Fruit fly (Drosophila melanogaster): ENCODE results near the gene hth.

The hth gene

dm6 chr3R:10664942-10665341, 25.6 kb upstream of the hth start (continued):
- TF ChIP-seq Atf6 (GFP tag; IDR thresholded peaks at IDR 0.05) (0 out of 2 replicates have a peak, but pooled peaks have one; percentile 22), kni (GFP tag; optimal IDR thresholded peaks at IDR 0.05) (peak; percentile 65), D19A (tag; optimal IDR thresholded peaks at IDR 0.05) (peak; percentile 56), stc (GFP tag; IDR thresholded peaks at IDR 0.05) (peak; percentile 35), CG1647 (GFP tag; optimal IDR thresholded peaks at IDR 0.05) (no peak), otp (GFP tag; IDR thresholded peaks at IDR 0.05) (peak; percentile 77; the same call in 2 of the 3 replicates), Dll (GFP tag; IDR thresholded peaks at IDR 0.05; ENCODE audit: partially characterized antibody) (no peak), CG13287 (GFP tag; IDR thresholded peaks at IDR 0.05; ENCODE audit: partially characterized antibody) (no peak), HmgZ (tag; optimal IDR thresholded peaks at IDR 0.05) (peak; percentile 48), Rx (GFP tag; IDR thresholded peaks at IDR 0.05) (no peak), Ssrp (tag; optimal IDR thresholded peaks at IDR 0.05) (no peak), Deaf1 (tag; optimal IDR thresholded peaks at IDR 0.05) (peak; percentile 64), Taf1 (GFP tag; IDR thresholded peaks at IDR 0.05) (no peak), ase (GFP tag; IDR thresholded peaks at IDR 0.05) (peak; percentile 70; the same call in 2 of the 3 replicates), CG10321 (GFP tag; IDR thresholded peaks at IDR 0.05) (peak; percentile 97), so (GFP tag; IDR thresholded peaks at IDR 0.05) (peak; percentile 66; the same call in 2 of the 3 replicates), CG15011 (GFP tag; optimal IDR thresholded peaks at IDR 0.05) (no peak), Adf1 (GFP tag; IDR thresholded peaks at IDR 0.05) (peak; percentile 43; the same call in 1 of the 2 replicates), lmd (GFP tag; IDR thresholded peaks at IDR 0.05) (no peak), Mrtf (GFP tag; IDR thresholded peaks at IDR 0.05) (peak; percentile 44; the same call in 1 of the 3 replicates), CG7372 (GFP tag; IDR thresholded peaks at IDR 0.05) (no peak), CG1792 (GFP tag; optimal IDR thresholded peaks at IDR 0.05) (no peak), CG15514 (GFP tag; optimal IDR thresholded peaks at IDR 0.05) (peak; percentile 33), Oaz (GFP tag; IDR thresholded peaks at IDR 0.05) (peak; percentile 23; the same call in 1 of the 2 replicates), ro (GFP tag; IDR thresholded peaks at IDR 0.05) (no peak), CG8478 (optimal IDR thresholded peaks at IDR 0.05) (peak; percentile 87), CG12744 (GFP tag; optimal IDR thresholded peaks at IDR 0.05) (no peak), dan (GFP tag; IDR thresholded peaks at IDR 0.05) (no peak), oc (tag; optimal IDR thresholded peaks at IDR 0.05) (peak; percentile 74), gcm2 (GFP tag; optimal IDR thresholded peaks at IDR 0.05) (peak; percentile 11), slp2 (GFP tag; optimal IDR thresholded peaks at IDR 0.05) (peak; percentile 14), jumu (GFP tag; optimal IDR thresholded peaks at IDR 0.05) (peak; percentile 38), CG14667 (GFP tag; IDR thresholded peaks at IDR 0.05) (no peak), CG7357 (GFP tag; IDR thresholded peaks at IDR 0.05) (no peak), vnd (GFP tag; IDR thresholded peaks at IDR 0.05; ENCODE audit: partially characterized antibody) (no peak), dpn (GFP tag; optimal IDR thresholded peaks at IDR 0.05) (peak; percentile 20 to 41), gro (GFP tag; optimal IDR thresholded peaks at IDR 0.05) (no peak), wor (GFP tag; IDR thresholded peaks at IDR 0.05) (no peak), CG12071 (GFP tag; optimal IDR thresholded peaks at IDR 0.05) (peak; percentile 82), MBD-R2 (GFP tag; IDR thresholded peaks at IDR 0.05) (no peak; the same call in 1 of the 2 replicates), cwo (GFP tag; optimal IDR thresholded peaks at IDR 0.05) (peak; percentile 23), CG2202 (tag; optimal IDR thresholded peaks at IDR 0.05) (peak; percentile 15), CG10543 (GFP tag; optimal IDR thresholded peaks at IDR 0.05) (peak; percentile 42), CG8290 (GFP tag; optimal IDR thresholded peaks at IDR 0.05) (peak; percentile 31), CG8290 (tag; optimal IDR thresholded peaks at IDR 0.05) (peak in 1 of 2 experiments; percentile 65), pros (GFP tag; optimal IDR thresholded peaks at IDR 0.05) (peak; percentile 40), CG9727 (GFP tag; optimal IDR thresholded peaks at IDR 0.05) (peak; percentile 62), org-1 (GFP tag; optimal IDR thresholded peaks at IDR 0.05) (peak; percentile 54), CG4282 (GFP tag; optimal IDR thresholded peaks at IDR 0.05) (no peak), E2f2 (GFP tag; IDR thresholded peaks at IDR 0.05) (no peak), CG17568 (GFP tag; optimal IDR thresholded peaks at IDR 0.05) (peak; percentile 16), CG8089 (GFP tag; optimal IDR thresholded peaks at IDR 0.05) (peak; percentile 48)

Measured in whole organism, embryonic.